Worm (Caenorhabditis elegans): ENCODE results near the gene T26C11.8.

T26C11.8 gene

DNA sequence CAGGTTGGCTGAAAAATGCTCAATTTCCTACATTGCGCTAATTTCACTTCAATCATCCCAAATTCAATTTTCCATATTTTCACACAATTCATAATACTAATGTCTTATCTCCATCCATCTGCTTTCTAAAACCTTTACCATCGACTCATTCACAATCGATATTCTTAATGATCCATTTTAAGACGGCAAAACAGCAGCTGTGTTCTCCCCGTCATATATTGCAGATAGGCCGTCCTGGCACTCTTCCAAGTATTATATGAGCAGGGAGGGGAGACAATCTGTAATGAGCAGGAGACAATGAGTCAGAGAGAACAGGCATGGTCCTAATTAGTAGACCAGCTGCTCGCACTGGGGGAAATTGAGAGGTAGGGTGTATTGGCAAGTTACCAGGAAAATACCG, 2.7 kb upstream of the T26C11.8 start:
- TF ChIP-seq vab-15 (tag; optimal IDR thresholded peaks at IDR 0.05): no peak
- TF ChIP-seq lin-14 (GFP tag; optimal IDR thresholded peaks at IDR 0.05): no peak
- TF ChIP-seq nhr-85 (tag): peak; percentile 2
- TF ChIP-seq nhr-76 (tag; optimal IDR thresholded peaks at IDR 0.05): no peak

DNA sequence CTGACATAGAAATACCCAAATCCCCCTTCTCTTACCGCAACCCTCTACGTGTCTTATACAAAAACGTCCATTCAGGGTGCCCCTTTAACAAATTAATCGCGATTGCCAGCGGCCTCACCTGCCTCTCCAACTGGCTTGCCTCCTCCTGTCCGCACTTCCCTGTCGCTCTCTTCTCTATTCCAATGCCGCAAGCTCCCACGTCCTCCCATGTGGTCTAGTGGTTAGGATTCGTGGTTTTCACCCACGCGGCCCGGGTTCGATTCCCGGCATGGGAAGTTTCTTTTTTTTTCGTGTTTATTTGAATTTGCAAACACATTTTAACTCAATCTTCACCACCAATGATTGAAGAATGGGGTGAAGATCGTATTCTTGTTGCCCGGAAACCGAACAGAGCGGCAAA, 1.9 kb upstream of the T26C11.8 start:
- peak; percentile 69 for TF ChIP-seq tbx-2 (tag; optimal IDR thresholded peaks at IDR 0.05)
- TF ChIP-seq nhr-84 (tag; optimal IDR thresholded peaks at IDR 0.05): no peak
- TF ChIP-seq swsn-7 (tag; optimal IDR thresholded peaks at IDR 0.05): peak; percentile 56
- peak in 1 of 2 experiments; percentile 55 for TF ChIP-seq ztf-11 (tag; optimal IDR thresholded peaks at IDR 0.05)
- no peak for TF ChIP-seq mep-1 (tag; optimal IDR thresholded peaks at IDR 0.05)
- no peak for TF ChIP-seq alr-1 (tag; optimal IDR thresholded peaks at IDR 0.05; ENCODE audit: borderline replicate concordance)
- TF ChIP-seq ceh-82 (tag; optimal IDR thresholded peaks at IDR 0.05): peak in 2 of 3 experiments; percentile 52 to 55
- TF ChIP-seq dsc-1 (tag; optimal IDR thresholded peaks at IDR 0.05): peak; percentile 69
- no peak for TF ChIP-seq hlh-17 (GFP tag; optimal IDR thresholded peaks at IDR 0.05; ENCODE audit: borderline replicate concordance)
- no peak for TF ChIP-seq ceh-63 (GFP tag; optimal IDR thresholded peaks at IDR 0.05)
- peak; percentile 25 for TF ChIP-seq nhr-77 (tag; optimal IDR thresholded peaks at IDR 0.05)
- TF ChIP-seq rnt-1 (tag; optimal IDR thresholded peaks at IDR 0.05): peak; percentile 81
- no peak for TF ChIP-seq pag-3 (tag; optimal IDR thresholded peaks at IDR 0.05; ENCODE audit: borderline replicate concordance, insufficient read depth)
- TF ChIP-seq unc-130 (tag; optimal IDR thresholded peaks at IDR 0.05): no peak
- no peak for TF ChIP-seq nhr-28 (tag; optimal IDR thresholded peaks at IDR 0.05)
- peak; percentile 43 for TF ChIP-seq irx-1 (tag; optimal IDR thresholded peaks at IDR 0.05)
- TF ChIP-seq sox-4 (tag; optimal IDR thresholded peaks at IDR 0.05): no peak
- TF ChIP-seq vab-15 (tag; optimal IDR thresholded peaks at IDR 0.05): no peak
- no peak for TF ChIP-seq Y116A8C.19 (tag; optimal IDR thresholded peaks at IDR 0.05; ENCODE audit: borderline replicate concordance)
- TF ChIP-seq sptf-1 (tag; optimal IDR thresholded peaks at IDR 0.05): no peak
- TF ChIP-seq nhr-76 (tag; optimal IDR thresholded peaks at IDR 0.05): no peak
- peak; percentile 19 for TF ChIP-seq egl-13 (tag; optimal IDR thresholded peaks at IDR 0.05)
- TF ChIP-seq lin-13 (GFP tag; optimal IDR thresholded peaks at IDR 0.05): no peak
- no peak for TF ChIP-seq ceh-90 (tag; optimal IDR thresholded peaks at IDR 0.05)
- TF ChIP-seq lsy-2 (tag; optimal IDR thresholded peaks at IDR 0.05): peak; percentile 41 to 45
- no peak for TF ChIP-seq pqm-1 (tag; optimal IDR thresholded peaks at IDR 0.05)
- TF ChIP-seq F16B12.6 (tag; optimal IDR thresholded peaks at IDR 0.05): no peak
- TF ChIP-seq mdl-1 (tag; optimal IDR thresholded peaks at IDR 0.05): peak in 1 of 2 experiments; percentile 62
- TF ChIP-seq nhr-47 (tag; optimal IDR thresholded peaks at IDR 0.05): peak; percentile 79
- peak; percentile 66 for TF ChIP-seq nhr-20 (tag; optimal IDR thresholded peaks at IDR 0.05)
- TF ChIP-seq fkh-10 (GFP tag; optimal IDR thresholded peaks at IDR 0.05): peak; percentile 17
- TF ChIP-seq lin-15B (tag; optimal IDR thresholded peaks at IDR 0.05): no peak
- no peak for TF ChIP-seq ets-5 (GFP tag; IDR thresholded peaks at IDR 0.05)
- TF ChIP-seq sup-37 (GFP tag; optimal IDR thresholded peaks at IDR 0.05): no peak
- TF ChIP-seq egl-27 (tag; optimal IDR thresholded peaks at IDR 0.05): no peak
- no peak for TF ChIP-seq hlh-4 (tag; optimal IDR thresholded peaks at IDR 0.05)
- TF ChIP-seq zip-4 (GFP tag; optimal IDR thresholded peaks at IDR 0.05): no peak
- peak; percentile 9 for TF ChIP-seq fkh-8 (tag; optimal IDR thresholded peaks at IDR 0.05)
- TF ChIP-seq fkh-4 (tag; optimal IDR thresholded peaks at IDR 0.05; ENCODE audit: borderline replicate concordance): no peak
- TF ChIP-seq fos-1 (tag; optimal IDR thresholded peaks at IDR 0.05): peak; percentile 5
- peak; percentile 79 for TF ChIP-seq skn-1 (tag; optimal IDR thresholded peaks at IDR 0.05)
- TF ChIP-seq efl-1 (optimal IDR thresholded peaks at IDR 0.05): peak; percentile 20 to 31
- peak; percentile 0 to 93 for TF ChIP-seq efl-1 (GFP tag; optimal IDR thresholded peaks at IDR 0.05 in 1 of 2)
- TF ChIP-seq zag-1 (tag; optimal IDR thresholded peaks at IDR 0.05): no peak
- TF ChIP-seq nhr-90 (tag; optimal IDR thresholded peaks at IDR 0.05; ENCODE audit: poor library complexity): peak; percentile 79
- peak; percentile 20 for TF ChIP-seq unc-86 (tag; optimal IDR thresholded peaks at IDR 0.05)
- no peak; the same call in 1 of the 2 replicates for TF ChIP-seq ceh-88 (GFP tag; IDR thresholded peaks at IDR 0.05)
- TF ChIP-seq ces-1 (GFP tag; optimal IDR thresholded peaks at IDR 0.05): no peak
- peak in 1 of 3 experiments; percentile 9 for TF ChIP-seq dpl-1 (GFP tag; optimal IDR thresholded peaks at IDR 0.05)
